Worm (Caenorhabditis elegans) whole organism, young adult: Measurements from ENCODE around the gene C33A12.3.
A peak's percentile ranks its signal among the peaks of the same experiment; 100 is the strongest.

Source experiments
- B0019.2 ChIP-seq: fragments of 200-800 bp; sonication (Bioruptor generic); conservative IDR thresholded peaks from 2 replicates; pipeline ENCODE4 v1.3.6; 2022; ENCODE audit warnings: missing genetic modification reagents, missing genetic modification characterization, missing compliant biosample characterization
- B0261.1 ChIP-seq: sonication (generic microtip); optimal IDR thresholded peaks from 2 replicates; lab custom pipeline; 2016; ENCODE audit warnings: mild to moderate bottlenecking, missing genetic modification characterization, moderate library complexity, missing compliant biosample characterization
- B0336.3 ChIP-seq: fragments of 200-800 bp; sonication (Bioruptor generic); IDR thresholded peaks from 2 replicates; pipeline ENCODE4 v1.3.6; 2022; ENCODE audit warnings: missing genetic modification characterization, missing compliant biosample characterization
- C17E4.6 ChIP-seq: fragments of 200-800 bp; sonication (Bioruptor generic); IDR thresholded peaks from 2 replicates; pipeline ENCODE4 v1.3.6; 2022; ENCODE audit warnings: missing genetic modification reagents, missing genetic modification characterization, missing compliant biosample characterization
- F39B2.1 ChIP-seq: fragments of 200-800 bp; sonication (Bioruptor generic); IDR thresholded peaks from 2 replicates; pipeline ENCODE4 v1.3.6; 2022; ENCODE audit warnings: missing genetic modification reagents, missing genetic modification characterization, missing compliant biosample characterization
- F52B5.7 ChIP-seq: sonication (generic microtip); optimal IDR thresholded peaks from 2 replicates; lab custom pipeline; 2016; ENCODE audit warnings: mild to moderate bottlenecking, missing genetic modification characterization, missing compliant biosample characterization
- K12H6.12 ChIP-seq: fragments of 200-800 bp; sonication (Bioruptor generic); optimal IDR thresholded peaks from 2 replicates; lab custom pipeline; 2018; ENCODE audit warnings: mild to moderate bottlenecking, missing genetic modification characterization, missing compliant biosample characterization
- T26A5.8 ChIP-seq: sonication (generic microtip); optimal IDR thresholded peaks from 2 replicates; lab custom pipeline; 2016; ENCODE audit warnings: missing genetic modification characterization, missing compliant biosample characterization
- Y56A3A.18 ChIP-seq: fragments of 200-800 bp; sonication (Bioruptor generic); IDR thresholded peaks from 2 replicates; pipeline ENCODE4 v1.3.6; 2022; ENCODE audit warnings: missing genetic modification reagents, missing genetic modification characterization, missing compliant biosample characterization
- Y95B8A.8 ChIP-seq: fragments of 200-800 bp; sonication (Bioruptor generic); IDR thresholded peaks from 2 replicates; pipeline ENCODE4 v1.3.6; 2022; ENCODE audit warnings: missing genetic modification reagents, missing genetic modification characterization, missing compliant biosample characterization
- akir-1 ChIP-seq: fragments of 200-800 bp; sonication (Bioruptor generic); optimal IDR thresholded peaks from 2 replicates; lab custom pipeline; 2018; ENCODE audit warnings: mild to moderate bottlenecking, missing genetic modification characterization, moderate library complexity, missing compliant biosample characterization
- ama-1 ChIP-seq, 3 experiments: fragments of 150-350 bp in 1 of 3; sonication (generic microtip) in 2 of 3; optimal IDR thresholded peaks; 2 replicates each; lab custom pipeline; 2014 to 2018; ENCODE audit warnings: missing biosample characterization in 2 of 3, missing genetic modification characterization in 2 of 3, missing genetic modification reagents in 2 of 3
- aptf-3 ChIP-seq: fragments of 200-800 bp; sonication (Bioruptor generic); IDR thresholded peaks from 2 replicates; pipeline ENCODE4 v1.3.6; 2022; ENCODE audit warnings: missing genetic modification characterization, missing compliant biosample characterization
- atf-7 ChIP-seq: sonication (generic microtip); optimal IDR thresholded peaks from 2 replicates; lab custom pipeline; 2017; ENCODE audit warnings: mild to moderate bottlenecking, missing genetic modification characterization, missing compliant biosample characterization
- athp-1 ChIP-seq: sonication (generic microtip); optimal IDR thresholded peaks from 2 replicates; lab custom pipeline; 2017; ENCODE audit warnings: mild to moderate bottlenecking, missing genetic modification characterization, missing compliant biosample characterization
- attf-3 ChIP-seq: fragments of 200-800 bp; sonication (Bioruptor generic); conservative IDR thresholded peaks from 2 replicates; pipeline ENCODE4 v1.3.6; 2022; ENCODE audit warnings: missing genetic modification reagents, missing genetic modification characterization, missing compliant biosample characterization
- bed-1 ChIP-seq: fragments of 200-800 bp; sonication (Bioruptor generic); IDR thresholded peaks from 2 replicates; pipeline ENCODE4 v1.3.6; 2022; ENCODE audit warnings: missing genetic modification reagents, missing genetic modification characterization, missing compliant biosample characterization
- cebp-1 ChIP-seq, 2 experiments: fragments of 200-800 bp in 1 of 2; sonication (Bioruptor generic) in 1 of 2; sonication (generic microtip) in 1 of 2; IDR thresholded peaks in 1 of 2; optimal IDR thresholded peaks in 1 of 2; 2 replicates each; pipeline versions ENCODE4 v1.3.6 to Lab custom; 2017 to 2022; ENCODE audit warnings: missing compliant biosample characterization in 2 of 2, missing genetic modification characterization in 2 of 2, mild to moderate bottlenecking in 1 of 2, missing genetic modification reagents in 1 of 2, moderate library complexity in 1 of 2
- ceh-100 ChIP-seq: fragments of 200-800 bp; sonication (Bioruptor generic); IDR thresholded peaks from 2 replicates; pipeline ENCODE4 v1.3.6; 2022; ENCODE audit warnings: missing genetic modification reagents, missing genetic modification characterization, missing compliant biosample characterization
- ceh-40 ChIP-seq: fragments of 200-800 bp; sonication (Bioruptor generic); IDR thresholded peaks from 2 replicates; pipeline ENCODE4 v1.3.6; 2022; ENCODE audit warnings: missing genetic modification characterization, missing compliant biosample characterization
- ceh-58 ChIP-seq: fragments of 200-800 bp; sonication (Bioruptor generic); IDR thresholded peaks from 2 replicates; pipeline ENCODE4 v1.3.6; 2022; ENCODE audit warnings: missing genetic modification characterization, missing compliant biosample characterization
- ceh-79 ChIP-seq: sonication (generic microtip); optimal IDR thresholded peaks from 2 replicates; lab custom pipeline; 2017; ENCODE audit warnings: mild to moderate bottlenecking, missing genetic modification characterization, missing compliant biosample characterization
- ceh-91 ChIP-seq: fragments of 200-800 bp; sonication (Bioruptor generic); IDR thresholded peaks from 2 replicates; pipeline ENCODE4 v1.3.6; 2022; ENCODE audit warnings: missing genetic modification reagents, missing genetic modification characterization, missing compliant biosample characterization
- efl-1 ChIP-seq: fragments of 150-350 bp; optimal IDR thresholded peaks from 2 replicates; lab custom pipeline; 2014; ENCODE audit warnings: missing biosample characterization, missing genetic modification reagents, missing genetic modification characterization
- him-1 ChIP-seq: sonication (generic microtip); optimal IDR thresholded peaks from 2 replicates; lab custom pipeline; 2016; ENCODE audit warnings: missing genotype, missing genetic modification reagents, missing genetic modification characterization, missing compliant biosample characterization
- hlh-12 ChIP-seq: sonication (generic microtip); optimal IDR thresholded peaks from 2 replicates; lab custom pipeline; 2016; ENCODE audit warnings: missing genetic modification characterization, missing compliant biosample characterization
- hrde-1 ChIP-seq: sonication (generic microtip); optimal IDR thresholded peaks from 2 replicates; lab custom pipeline; 2016; ENCODE audit warnings: missing genetic modification characterization, mild to moderate bottlenecking, missing compliant biosample characterization, moderate library complexity, missing genotype, missing genetic modification reagents, borderline replicate concordance
- hsf-1 ChIP-seq: fragments of 200-800 bp; sonication (Bioruptor generic); IDR thresholded peaks from 2 replicates; pipeline ENCODE4 v1.3.6; 2022; ENCODE audit warnings: missing genetic modification reagents, missing genetic modification characterization, missing compliant biosample characterization
- let-607 ChIP-seq, 2 experiments: fragments of 200-800 bp in 1 of 2; sonication (Bioruptor generic) in 1 of 2; sonication (generic microtip) in 1 of 2; optimal IDR thresholded peaks; 2 replicates each; lab custom pipeline; 2016 to 2018; ENCODE audit warnings: mild to moderate bottlenecking in 2 of 2, missing compliant biosample characterization in 2 of 2, missing genetic modification characterization in 2 of 2, moderate library complexity in 2 of 2, missing genotype in 1 of 2
- lin-35 ChIP-seq, 3 experiments: fragments of 150-350 bp in 2 of 3; sonication (generic microtip) in 1 of 3; optimal IDR thresholded peaks; 2 replicates each; lab custom pipeline; 2014 to 2018; ENCODE audit warnings: missing biosample characterization in 3 of 3, missing genetic modification characterization in 3 of 3, missing genetic modification reagents in 3 of 3
- madf-6 ChIP-seq: fragments of 200-800 bp; sonication (Bioruptor generic); IDR thresholded peaks from 2 replicates; pipeline ENCODE4 v1.3.6; 2022; ENCODE audit warnings: missing genetic modification reagents, missing genetic modification characterization, missing compliant biosample characterization
- madf-8 ChIP-seq: fragments of 200-800 bp; sonication (Bioruptor generic); conservative IDR thresholded peaks from 2 replicates; pipeline ENCODE4 v1.3.6; 2022; ENCODE audit warnings: missing genetic modification reagents, missing genetic modification characterization, missing compliant biosample characterization
- mxl-1 ChIP-seq: sonication (generic microtip); optimal IDR thresholded peaks from 2 replicates; lab custom pipeline; 2016; ENCODE audit warnings: missing genetic modification characterization, missing compliant biosample characterization
- nhr-27 ChIP-seq: fragments of 200-800 bp; sonication (Bioruptor generic); optimal IDR thresholded peaks from 2 replicates; lab custom pipeline; 2018; ENCODE audit warnings: mild to moderate bottlenecking, missing genetic modification characterization, moderate library complexity, missing compliant biosample characterization
- nhr-90 ChIP-seq: sonication (generic microtip); optimal IDR thresholded peaks from 2 replicates; lab custom pipeline; 2016; ENCODE audit warnings: missing genotype, mild to moderate bottlenecking, missing genetic modification characterization, missing compliant biosample characterization
- repo-1 ChIP-seq: sonication (generic microtip); optimal IDR thresholded peaks from 2 replicates; lab custom pipeline; 2017; ENCODE audit warnings: mild to moderate bottlenecking, missing genetic modification characterization, missing compliant biosample characterization
- rpc-1 ChIP-seq, 2 experiments: fragments of 150-350 bp in 1 of 2; sonication (generic microtip) in 1 of 2; optimal IDR thresholded peaks; 2 replicates each; lab custom pipeline; 2014 to 2018; ENCODE audit warnings: missing biosample characterization in 1 of 2, missing genetic modification characterization in 1 of 2, missing genetic modification reagents in 1 of 2, missing genotype in 1 of 2
- somi-1 ChIP-seq: fragments of 200-800 bp; sonication (Bioruptor generic); optimal IDR thresholded peaks from 2 replicates; lab custom pipeline; 2018; ENCODE audit warnings: mild to moderate bottlenecking, missing genetic modification characterization, missing compliant biosample characterization
- sptf-2 ChIP-seq: fragments of 200-800 bp; sonication (Bioruptor generic); optimal IDR thresholded peaks from 2 replicates; lab custom pipeline; 2018; ENCODE audit warnings: mild to moderate bottlenecking, missing genetic modification characterization, missing compliant biosample characterization
- tbx-9 ChIP-seq: sonication (generic microtip); optimal IDR thresholded peaks from 2 replicates; lab custom pipeline; 2016; ENCODE audit warnings: borderline replicate concordance, missing genetic modification characterization, inconsistent platforms, missing compliant biosample characterization
- ztf-18 ChIP-seq: sonication (generic microtip); optimal IDR thresholded peaks from 2 replicates; lab custom pipeline; 2016; ENCODE audit warnings: missing genotype, mild to moderate bottlenecking, missing genetic modification characterization, missing compliant biosample characterization
- ztf-22 ChIP-seq: fragments of 200-800 bp; sonication (Bioruptor generic); optimal IDR thresholded peaks from 2 replicates; lab custom pipeline; 2018; ENCODE audit warnings: mild to moderate bottlenecking, missing genetic modification characterization, moderate library complexity, missing compliant biosample characterization
- ztf-25 ChIP-seq: fragments of 200-800 bp; sonication (Bioruptor generic); IDR thresholded peaks from 2 replicates; pipeline ENCODE4 v1.3.6; 2022; ENCODE audit warnings: missing genetic modification reagents, missing genetic modification characterization, missing compliant biosample characterization
- ztf-28 ChIP-seq: fragments of 200-800 bp; sonication (Bioruptor generic); IDR thresholded peaks from 2 replicates; pipeline ENCODE4 v1.3.6; 2022; ENCODE audit warnings: missing genetic modification reagents, missing genetic modification characterization, missing compliant biosample characterization

C33A12.3 gene

DNA sequence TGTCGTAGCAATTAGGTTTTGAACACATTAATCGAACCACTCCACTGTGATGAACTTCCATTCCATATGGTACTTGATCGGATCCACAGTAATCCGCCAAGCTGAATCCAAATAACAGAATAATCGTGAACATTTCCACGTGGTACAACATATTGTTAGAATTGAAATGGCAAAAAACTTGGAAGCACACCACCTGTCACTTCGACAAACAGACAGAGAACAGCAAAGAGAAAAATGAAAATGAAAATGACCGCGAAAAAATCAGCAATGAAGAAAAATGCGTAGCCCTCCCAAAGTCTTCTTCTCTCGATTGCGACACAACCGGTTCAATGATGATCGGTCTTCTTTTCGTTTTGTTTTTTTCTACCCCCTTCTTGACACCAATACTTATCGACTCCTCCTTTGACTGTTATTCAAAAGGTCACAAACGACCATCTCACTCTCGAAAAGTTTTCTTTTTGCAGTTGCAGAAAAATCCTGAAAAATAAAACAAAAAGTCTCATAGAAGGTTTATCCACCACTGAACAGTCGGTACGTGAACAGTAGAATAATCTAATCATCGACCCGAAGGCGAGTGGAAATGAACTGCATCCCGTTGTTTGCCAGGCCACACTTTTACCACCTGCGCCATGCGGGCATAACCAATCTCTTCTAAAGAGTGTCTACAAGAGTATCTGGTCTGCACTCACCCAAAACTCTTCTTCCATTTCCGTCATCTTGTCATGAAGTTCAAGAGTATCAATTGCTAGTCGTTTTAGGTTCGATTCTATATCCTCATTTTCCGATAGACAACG, 35.5 kb downstream of the C33A12.3 start, which contains the start of gene wrt-3 (continued):
- TF ChIP-seq ama-1 (optimal IDR thresholded peaks at IDR 0.05; lab: Kevin White, UChicago) (no peak), ama-1 (GFP tag; optimal IDR thresholded peaks at IDR 0.05; lab: Kevin White, UChicago) (peak; percentile 74 to 96), madf-6 (GFP tag; lab: Robert Waterston, UW) (no peak), lin-35 (GFP tag; optimal IDR thresholded peaks at IDR 0.05; lab: Kevin White, UChicago) (peak in 1 of 3 experiments; percentile 7), F52B5.7 (tag; lab: Kevin White, UChicago) (peak; percentile 95), hsf-1 (peak; percentile 55; the same call in 1 of the 2 replicates), cebp-1 (GFP tag; IDR thresholded peaks at IDR 0.05; lab: Robert Waterston, UW) (no peak), cebp-1 (tag; optimal IDR thresholded peaks at IDR 0.05; lab: Kevin White, UChicago) (no peak), nhr-27 (peak; percentile 94), hrde-1 (tag; lab: Kevin White, UChicago) (peak; percentile 88), K12H6.12 (peak; percentile 56), ceh-91 (GFP tag; lab: Robert Waterston, UW) (no peak), Y56A3A.18 (GFP tag; lab: Robert Waterston, UW) (no peak; the same call in 1 of the 2 replicates), F39B2.1 (GFP tag; lab: Robert Waterston, UW) (0 out of 2 replicates have a peak, but pooled peaks have one; percentile 63), efl-1 (GFP tag; lab: Kevin White, UChicago) (no peak), C17E4.6 (0 out of 2 replicates have a peak, but pooled peaks have one; percentile 14), madf-8 (GFP tag; lab: Robert Waterston, UW) (0 out of 2 replicates have a peak, but pooled peaks have one; percentile 16), ceh-58 (GFP tag; lab: Robert Waterston, UW) (0 out of 2 replicates have a peak, but pooled peaks have one; percentile 80), ceh-79 (peak; percentile 61), mxl-1 (peak; percentile 88), somi-1 (peak; percentile 66), aptf-3 (GFP tag; lab: Robert Waterston, UW) (peak; percentile 96), ztf-18 (tag; lab: Kevin White, UChicago) (peak; percentile 81), Y95B8A.8 (GFP tag; lab: Robert Waterston, UW) (no peak), B0261.1 (peak; percentile 97), ztf-25 (no peak; the same call in 1 of the 2 replicates), rpc-1 (optimal IDR thresholded peaks at IDR 0.05; lab: Kevin White, UChicago) (peak; percentile 97), rpc-1 (tag; optimal IDR thresholded peaks at IDR 0.05; lab: Kevin White, UChicago) (peak; percentile 99), ztf-28 (GFP tag; lab: Robert Waterston, UW) (0 out of 2 replicates have a peak, but pooled peaks have one; percentile 33), bed-1 (GFP tag; lab: Robert Waterston, UW) (no peak), ceh-100 (GFP tag; lab: Robert Waterston, UW) (no peak; the same call in 1 of the 2 replicates), attf-3 (GFP tag; lab: Robert Waterston, UW) (0 out of 2 replicates have a peak, but pooled peaks have one; percentile 52), akir-1 (GFP tag; lab: Kevin White, UChicago) (peak; percentile 79), repo-1 (peak; percentile 91), nhr-90 (tag; lab: Kevin White, UChicago) (peak; percentile 96), athp-1 (tag; lab: Kevin White, UChicago) (no peak), B0336.3 (GFP tag; lab: Robert Waterston, UW) (no peak), hlh-12 (tag; lab: Kevin White, UChicago) (peak; percentile 90), let-607 (tag; optimal IDR thresholded peaks at IDR 0.05; lab: Kevin White, UChicago) (peak; percentile 65 to 67), him-1 (tag; lab: Kevin White, UChicago) (peak; percentile 96), sptf-2 (GFP tag; lab: Kevin White, UChicago) (peak; percentile 83), ztf-22 (peak; percentile 69), B0019.2 (GFP tag; lab: Robert Waterston, UW) (0 out of 2 replicates have a peak, but pooled peaks have one; percentile 37), T26A5.8 (peak; percentile 93), tbx-9 (tag; lab: Kevin White, UChicago) (peak; percentile 62), atf-7 (tag; lab: Kevin White, UChicago) (peak; percentile 66), ceh-40 (peak; percentile 90)
